Fruit fly (Drosophila melanogaster) whole organism, wandering third instar larva: ENCODE data around the gene Fam92.

ENCODE experiments used
- Abd-B ChIP-seq: fragments of >200 bp; optimal IDR thresholded peaks from 2 replicates; lab custom pipeline; 2017; ENCODE audit warnings: missing biosample characterization, missing genetic modification characterization
- CG32264 ChIP-seq: fragments of 200-800 bp; sonication (Bioruptor generic); optimal IDR thresholded peaks from 2 replicates; lab custom pipeline; 2016; ENCODE audit warnings: missing biosample characterization, missing genetic modification characterization
- CG9705 ChIP-seq: fragments of 200-800 bp; sonication (Bioruptor generic); optimal IDR thresholded peaks from 2 replicates; lab custom pipeline; 2018; ENCODE audit warnings: missing biosample characterization, mild to moderate bottlenecking, missing genetic modification characterization
- CrebA ChIP-seq: fragments of 200-800 bp; sonication (Bioruptor generic); optimal IDR thresholded peaks from 2 replicates; lab custom pipeline; 2016; ENCODE audit warnings: missing biosample characterization, mild to moderate bottlenecking, missing genetic modification characterization, borderline replicate concordance
- Hnf4 ChIP-seq: fragments of 200-800 bp; sonication (Bioruptor generic); optimal IDR thresholded peaks from 2 replicates; lab custom pipeline; 2016; ENCODE audit warnings: missing biosample characterization, mild to moderate bottlenecking, missing genetic modification characterization
- Jra ChIP-seq: sonication (Bioruptor generic); optimal IDR thresholded peaks from 2 replicates; lab custom pipeline; 2016; ENCODE audit warnings: missing biosample characterization, missing genetic modification characterization
- N ChIP-seq: fragments of >200 bp; optimal IDR thresholded peaks from 2 replicates; lab custom pipeline; 2018; ENCODE audit warnings: missing biosample characterization, missing external identifiers, missing genetic modification characterization
- Vsx2 ChIP-seq: fragments of 200-300, 225-300 bp; sonication (Bioruptor generic); optimal IDR thresholded peaks from 2 replicates; lab custom pipeline; 2018; ENCODE audit warnings: missing biosample characterization, missing genetic modification characterization; ENCODE audit not compliant: partially characterized antibody
- fru ChIP-seq: fragments of 200-800 bp; sonication (Bioruptor generic); optimal IDR thresholded peaks from 3 replicates; lab custom pipeline; 2016; ENCODE audit warnings: missing biosample characterization, mild to moderate bottlenecking, missing genetic modification characterization
- jim ChIP-seq: fragments of 175-275, 200-325 bp; sonication (Bioruptor generic); optimal IDR thresholded peaks from 2 replicates; lab custom pipeline; 2016; ENCODE audit warnings: missing biosample characterization, mild to moderate bottlenecking, missing genetic modification characterization
- lola ChIP-seq: fragments of >200 bp; optimal IDR thresholded peaks from 2 replicates; lab custom pipeline; 2017; ENCODE audit warnings: missing biosample characterization, missing genetic modification characterization
- usp ChIP-seq: fragments of >200 bp; optimal IDR thresholded peaks from 2 replicates; lab custom pipeline; 2017; ENCODE audit warnings: missing biosample characterization, missing genetic modification characterization

dm6 chr2L:12435428-12435827 is 10.7 kb downstream of the Fam92 start:
- TF ChIP-seq Hnf4 (GFP tag; lab: Kevin White, UChicago), result no peak
- TF ChIP-seq usp (GFP tag; lab: Kevin White, UChicago), result no peak
- TF ChIP-seq Abd-B, result no peak
- TF ChIP-seq CrebA (GFP tag; lab: Kevin White, UChicago), result no peak
- no peak for TF ChIP-seq CG9705
- no peak for TF ChIP-seq N
- no peak for TF ChIP-seq lola (GFP tag; lab: Kevin White, UChicago)
- TF ChIP-seq Vsx2 (GFP tag; lab: Kevin White, UChicago), result no peak
- no peak for TF ChIP-seq jim (GFP tag; lab: Kevin White, UChicago)
- no peak for TF ChIP-seq CG32264 (GFP tag; lab: Kevin White, UChicago)
- no peak for TF ChIP-seq Jra (GFP tag; lab: Kevin White, UChicago)
- no peak for TF ChIP-seq fru (GFP tag; lab: Kevin White, UChicago)
